Worm (Caenorhabditis elegans) whole organism, L4/young adult: ENCODE data around the gene H20J04.1.

Experiments
- W03F9.2 ChIP-seq: fragments of 150-350 bp; optimal IDR thresholded peaks from 2 replicates; lab custom pipeline; 2014; ENCODE audit warnings: missing biosample characterization, missing genetic modification characterization
- dao-5 ChIP-seq: sonication (generic microtip); optimal IDR thresholded peaks from 2 replicates; lab custom pipeline; 2016; ENCODE audit warnings: missing genotype, missing genetic modification characterization, moderate library complexity, missing compliant biosample characterization
- him-1 ChIP-seq: sonication (generic microtip); optimal IDR thresholded peaks from 2 replicates; lab custom pipeline; 2016; ENCODE audit warnings: missing genotype, missing genetic modification reagents, missing genetic modification characterization, missing compliant biosample characterization

- no peak for TF ChIP-seq him-1 (tag; lab: Kevin White, UChicago)
- no peak for TF ChIP-seq W03F9.2
- TF ChIP-seq dao-5 (tag; lab: Kevin White, UChicago), result no peak
Observed at ce11 chrII:4372867-4373397, 17.5 kb downstream of the H20J04.1 start.
